Fruit fly (Drosophila melanogaster): ENCODE results near the gene Pi4KIIalpha.

- TF ChIP-seq Sin3A (optimal IDR thresholded peaks at IDR 0.05): no peak
- TF ChIP-seq Myc (optimal IDR thresholded peaks at IDR 0.05): no peak
Observed at dm6 chr3R:5563420-5563819, at the start of gene Pi4KIIalpha.
